Fruit fly (Drosophila melanogaster) whole organism, pupa: ENCODE measurements around the gene CheB74a.
A peak's percentile ranks its signal among the peaks of the same experiment; 100 is the strongest.

Source experiments
- CG10348 ChIP-seq: fragments of 200-800 bp; sonication (Bioruptor generic); IDR thresholded peaks from 2 replicates; pipeline ENCODE4 v1.3.6; 2022; ENCODE audit warnings: missing biosample characterization, missing genetic modification characterization
- CG13204 ChIP-seq: fragments of 200-800 bp; sonication (Bioruptor generic); optimal IDR thresholded peaks from 2 replicates; lab custom pipeline; 2018; ENCODE audit warnings: missing biosample characterization, mild to moderate bottlenecking, missing genetic modification characterization, moderate library complexity
- CG14655 ChIP-seq: fragments of 200-800 bp; sonication (Bioruptor generic); optimal IDR thresholded peaks from 3 replicates; lab custom pipeline; 2017; ENCODE audit warnings: mild to moderate bottlenecking, missing biosample characterization, missing genetic modification reagents, missing genetic modification characterization
- CG17806 ChIP-seq: fragments of 200-800 bp; sonication (Bioruptor generic); optimal IDR thresholded peaks from 2 replicates; lab custom pipeline; 2018; ENCODE audit warnings: missing biosample characterization, mild to moderate bottlenecking, missing genetic modification characterization, moderate library complexity
- CG32121 ChIP-seq: fragments of 200-800 bp; sonication (Bioruptor generic); IDR thresholded peaks from 2 replicates; pipeline ENCODE4 v1.3.6; 2022; ENCODE audit warnings: missing biosample characterization, missing genetic modification characterization
- CG34367 ChIP-seq: fragments of 200-800 bp; sonication (Bioruptor generic); optimal IDR thresholded peaks from 2 replicates; lab custom pipeline; 2018; ENCODE audit warnings: missing biosample characterization, mild to moderate bottlenecking, missing genetic modification characterization
- CG8159 ChIP-seq: fragments of 200-800 bp; sonication (Bioruptor generic); optimal IDR thresholded peaks from 3 replicates; lab custom pipeline; 2018; ENCODE audit warnings: missing biosample characterization, mild to moderate bottlenecking, missing genetic modification characterization, moderate library complexity
- CG8301 ChIP-seq: fragments of 200-800 bp; sonication (Bioruptor generic); optimal IDR thresholded peaks from 2 replicates; lab custom pipeline; 2018; ENCODE audit warnings: missing biosample characterization, mild to moderate bottlenecking, missing genetic modification characterization
- CG9948 ChIP-seq: fragments of 200-800 bp; sonication (Bioruptor generic); optimal IDR thresholded peaks from 2 replicates; lab custom pipeline; 2018; ENCODE audit warnings: missing biosample characterization, mild to moderate bottlenecking, missing genetic modification characterization, moderate library complexity
- EcR ChIP-seq: fragments of 200-800 bp; sonication (Bioruptor generic); optimal IDR thresholded peaks from 3 replicates; lab custom pipeline; 2019; ENCODE audit warnings: missing biosample characterization, missing genetic modification characterization, mild to moderate bottlenecking, moderate library complexity, missing genetic modification reagents
- Pif1B ChIP-seq: fragments of 200-800 bp; sonication (Bioruptor generic); optimal IDR thresholded peaks from 3 replicates; lab custom pipeline; 2016; ENCODE audit warnings: missing biosample characterization, missing genetic modification characterization
- fd96Ca ChIP-seq: fragments of 200-800 bp; sonication (Bioruptor generic); IDR thresholded peaks from 3 replicates; pipeline ENCODE4 v1.3.6; 2022; ENCODE audit warnings: missing biosample characterization, missing genetic modification characterization
- gl ChIP-seq: fragments of 200-800 bp; sonication (Bioruptor generic); optimal IDR thresholded peaks from 2 replicates; lab custom pipeline; 2018; ENCODE audit warnings: missing biosample characterization, mild to moderate bottlenecking, missing genetic modification characterization
- rn ChIP-seq: fragments of 200-800 bp; sonication (Bioruptor generic); IDR thresholded peaks from 2 replicates; pipeline ENCODE4 v1.3.6; 2022; ENCODE audit warnings: missing biosample characterization, missing genetic modification characterization

DNA sequence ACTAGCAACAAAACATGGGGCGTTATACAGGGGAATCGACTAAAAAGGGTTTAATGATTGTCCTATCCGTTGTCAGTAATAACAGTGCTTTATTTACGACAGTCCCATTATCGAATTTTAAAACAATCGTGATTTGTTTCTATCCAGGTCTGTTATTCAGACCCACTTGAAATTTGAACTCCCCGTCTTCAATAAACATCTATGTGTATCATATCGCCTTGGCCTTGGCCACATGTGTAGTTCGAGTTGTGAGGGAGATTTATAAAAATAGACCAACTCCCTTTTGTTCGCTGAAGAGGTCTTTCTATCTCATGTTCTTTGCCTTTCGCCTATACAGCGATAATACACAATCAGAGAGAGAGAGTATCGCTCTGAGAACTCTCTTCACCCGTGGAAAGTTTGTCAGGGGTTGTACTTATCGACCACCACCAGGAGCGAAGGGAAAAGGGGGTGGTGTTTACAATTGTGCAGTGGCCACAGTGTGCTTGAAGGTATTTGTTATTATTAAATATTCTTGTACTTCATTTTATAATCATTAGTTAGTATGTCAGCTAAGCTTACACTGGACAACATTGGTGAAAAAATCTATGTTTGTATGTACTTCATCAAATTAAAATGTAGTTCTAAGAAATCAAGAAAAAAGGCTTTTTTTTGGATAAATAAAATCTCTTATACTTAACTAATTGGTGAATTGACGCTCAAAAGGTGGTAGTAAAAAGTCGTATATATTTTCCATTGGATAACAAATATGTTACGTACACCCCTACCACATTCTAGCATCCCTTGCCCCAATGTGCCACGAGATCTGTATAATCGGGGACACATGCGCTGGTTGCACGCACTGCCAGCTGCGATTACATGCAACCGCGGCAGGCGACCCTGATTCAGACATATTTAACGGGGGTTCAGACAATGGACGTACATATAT, 37.8 kb upstream of the CheB74a start:
- TF ChIP-seq CG17806 (tag; lab: Kevin White, UChicago) = peak; percentile 70
- peak; percentile 19 for TF ChIP-seq CG13204
- TF ChIP-seq CG9948 (tag; lab: Kevin White, UChicago) = peak; percentile 76
- TF ChIP-seq CG8301 (tag; lab: Kevin White, UChicago) = peak; percentile 79
- TF ChIP-seq fd96Ca (GFP tag; lab: Robert Waterston, UW) = no peak
- peak; percentile 47 for TF ChIP-seq EcR (GFP tag; lab: Kevin White, UChicago)
- peak; percentile 88 for TF ChIP-seq CG8159 (tag; lab: Kevin White, UChicago)
- TF ChIP-seq Pif1B (GFP tag; lab: Kevin White, UChicago) = peak; percentile 71
- no peak for TF ChIP-seq rn
- no peak for TF ChIP-seq CG10348 (GFP tag; lab: Robert Waterston, UW)
- peak; percentile 1 for TF ChIP-seq gl (tag; lab: Kevin White, UChicago)
- peak; percentile 83 for TF ChIP-seq CG14655
- peak; percentile 61 for TF ChIP-seq CG34367
- TF ChIP-seq CG32121 (GFP tag; lab: Robert Waterston, UW) = peak; percentile 37; the same call in 1 of the 2 replicates
